Worm (Caenorhabditis elegans): ENCODE results near the gene Y60C6A.1.

Gene Y60C6A.1

ce11 chrV:4826710-4827380, 43.4 kb downstream of the Y60C6A.1 start, which contains the start of the genes hsp-6 and C37H5.5:
TSS of gene hsp-6 (minus strand) at chrV:4826760.
TSS of gene C37H5.5 (plus strand) at chrV:4827360.
- TF ChIP-seq swsn-7 (tag; optimal IDR thresholded peaks at IDR 0.05) (peak; percentile 79), pqm-1 (tag; optimal IDR thresholded peaks at IDR 0.05) (no peak), tbx-2 (tag; optimal IDR thresholded peaks at IDR 0.05) (peak; percentile 79), pax-3 (tag; optimal IDR thresholded peaks at IDR 0.05) (peak; percentile 56), nhr-77 (tag; optimal IDR thresholded peaks at IDR 0.05) (peak; percentile 55), isw-1 (GFP tag; IDR thresholded peaks at IDR 0.05) (peak; percentile 84), nhr-71 (tag; optimal IDR thresholded peaks at IDR 0.05) (peak; percentile 91), mep-1 (tag; optimal IDR thresholded peaks at IDR 0.05) (peak; percentile 83), mdl-1 (tag; optimal IDR thresholded peaks at IDR 0.05) (peak in 1 of 2 experiments; percentile 77), fkh-8 (tag; optimal IDR thresholded peaks at IDR 0.05) (peak; percentile 78), aha-1 (tag; optimal IDR thresholded peaks at IDR 0.05) (no peak), xbp-1 (tag; optimal IDR thresholded peaks at IDR 0.05) (peak; percentile 72), mab-9 (GFP tag; IDR thresholded peaks at IDR 0.05) (peak; percentile 18; the same call in 1 of the 2 replicates), ceh-82 (tag; optimal IDR thresholded peaks at IDR 0.05) (peak; percentile 36 to 89 (median 51)), ama-1 (optimal IDR thresholded peaks at IDR 0.05) (peak; percentile 19), Y116A8C.19 (tag; optimal IDR thresholded peaks at IDR 0.05; ENCODE audit: borderline replicate concordance) (no peak), zip-4 (GFP tag; optimal IDR thresholded peaks at IDR 0.05) (peak; percentile 31), sup-37 (GFP tag; optimal IDR thresholded peaks at IDR 0.05) (no peak), jun-1 (tag; optimal IDR thresholded peaks at IDR 0.05) (peak; percentile 27), fos-1 (tag; optimal IDR thresholded peaks at IDR 0.05) (peak; percentile 10), nhr-85 (tag) (peak; percentile 88), dpl-1 (GFP tag; optimal IDR thresholded peaks at IDR 0.05) (peak; percentile 59 to 77 (median 74)), ceh-90 (tag; optimal IDR thresholded peaks at IDR 0.05) (no peak), ztf-4 (tag; optimal IDR thresholded peaks at IDR 0.05) (peak; percentile 56), lsy-2 (tag; optimal IDR thresholded peaks at IDR 0.05) (peak; percentile 87 to 95), unc-98 (GFP tag; IDR thresholded peaks at IDR 0.05) (no peak), sox-4 (tag; optimal IDR thresholded peaks at IDR 0.05) (peak; percentile 40), C16A3.4 (tag; optimal IDR thresholded peaks at IDR 0.05) (peak; percentile 87), elt-2 (tag; optimal IDR thresholded peaks at IDR 0.05) (peak; percentile 14), rnt-1 (tag; optimal IDR thresholded peaks at IDR 0.05) (peak; percentile 84), fkh-4 (tag; optimal IDR thresholded peaks at IDR 0.05; ENCODE audit: borderline replicate concordance) (no peak), nhr-28 (tag; optimal IDR thresholded peaks at IDR 0.05) (no peak), lin-39 (tag; optimal IDR thresholded peaks at IDR 0.05) (peak; percentile 20), grh-1 (GFP tag; IDR thresholded peaks at IDR 0.05) (peak; percentile 69), nhr-19 (GFP tag; conservative IDR thresholded peaks at IDR 0.05) (peak; percentile 75), dsc-1 (tag; optimal IDR thresholded peaks at IDR 0.05) (peak; percentile 42), lin-13 (GFP tag; optimal IDR thresholded peaks at IDR 0.05) (peak; percentile 72), pag-3 (tag; optimal IDR thresholded peaks at IDR 0.05; ENCODE audit: borderline replicate concordance, insufficient read depth) (no peak), unc-86 (tag; optimal IDR thresholded peaks at IDR 0.05) (peak; percentile 67), efl-1 (optimal IDR thresholded peaks at IDR 0.05) (peak; percentile 78 to 83), efl-1 (GFP tag; optimal IDR thresholded peaks at IDR 0.05 in 1 of 2) (peak; percentile 67 to 97), nhr-90 (tag; optimal IDR thresholded peaks at IDR 0.05; ENCODE audit: poor library complexity) (peak; percentile 79), nhr-12 (tag; optimal IDR thresholded peaks at IDR 0.05) (no peak), nhr-20 (tag; optimal IDR thresholded peaks at IDR 0.05) (peak; percentile 88), elt-3 (tag; optimal IDR thresholded peaks at IDR 0.05) (peak in 2 of 6 experiments; percentile 23 to 82), egl-13 (tag; optimal IDR thresholded peaks at IDR 0.05) (peak; percentile 53), unc-130 (tag; optimal IDR thresholded peaks at IDR 0.05) (peak; percentile 75), nhr-47 (tag; optimal IDR thresholded peaks at IDR 0.05) (peak; percentile 83), F16B12.6 (tag; optimal IDR thresholded peaks at IDR 0.05) (peak; percentile 21), snpc-4 (tag; optimal IDR thresholded peaks at IDR 0.05) (peak; percentile 72), ceh-88 (GFP tag; IDR thresholded peaks at IDR 0.05) (no peak), nhr-237 (tag; optimal IDR thresholded peaks at IDR 0.05) (peak; percentile 25)

All from whole organism, L1 larva.